Worm (Caenorhabditis elegans) whole organism, late embryonic: Measurements from ENCODE around the gene glb-14.

ENCODE experiments used
- C38D4.7 ChIP-seq: fragments of 200-800 bp; sonication (Bioruptor generic); optimal IDR thresholded peaks from 2 replicates; lab custom pipeline; 2018; ENCODE audit warnings: mild to moderate bottlenecking, missing genetic modification characterization, moderate library complexity, missing compliant biosample characterization
- ceh-22 ChIP-seq: sonication (generic microtip); optimal IDR thresholded peaks from 2 replicates; lab custom pipeline; 2017; ENCODE audit warnings: missing biosample characterization, missing genetic modification characterization
- ceh-34 ChIP-seq: sonication (generic microtip); optimal IDR thresholded peaks from 2 replicates; lab custom pipeline; 2016; ENCODE audit warnings: mild to moderate bottlenecking, missing genetic modification characterization, missing compliant biosample characterization
- ceh-9 ChIP-seq: sonication (generic microtip); optimal IDR thresholded peaks from 2 replicates; lab custom pipeline; 2016; ENCODE audit warnings: mild to moderate bottlenecking, missing genetic modification characterization, inconsistent platforms, missing compliant biosample characterization
- che-1 ChIP-seq: sonication (generic microtip); optimal IDR thresholded peaks from 2 replicates; lab custom pipeline; 2016; ENCODE audit warnings: mild to moderate bottlenecking, missing genetic modification characterization, missing compliant biosample characterization
- elt-2 ChIP-seq: sonication (generic microtip); optimal IDR thresholded peaks from 2 replicates; lab custom pipeline; 2016; ENCODE audit warnings: missing genetic modification reagents, missing genetic modification characterization, missing compliant biosample characterization
- fkh-10 ChIP-seq: fragments of 150-350 bp; optimal IDR thresholded peaks from 2 replicates; lab custom pipeline; 2014; ENCODE audit warnings: missing biosample characterization, missing genetic modification reagents, missing genetic modification characterization
- nhr-11 ChIP-seq: fragments of 150-350 bp; optimal IDR thresholded peaks from 2 replicates; lab custom pipeline; 2014; ENCODE audit warnings: missing biosample characterization, missing genetic modification characterization
- nhr-232 ChIP-seq: sonication (generic microtip); optimal IDR thresholded peaks from 2 replicates; lab custom pipeline; 2016; ENCODE audit warnings: missing genetic modification characterization, missing compliant biosample characterization
- pqm-1 ChIP-seq: sonication (generic microtip); optimal IDR thresholded peaks from 2 replicates; lab custom pipeline; 2016; ENCODE audit warnings: missing genetic modification characterization, missing compliant biosample characterization
- ref-2 ChIP-seq: sonication (generic microtip); optimal IDR thresholded peaks from 2 replicates; lab custom pipeline; 2016; ENCODE audit warnings: missing genetic modification characterization, missing compliant biosample characterization
- rnt-1 ChIP-seq: sonication (generic microtip); optimal IDR thresholded peaks from 2 replicates; lab custom pipeline; 2016; ENCODE audit warnings: missing genetic modification characterization, missing compliant biosample characterization
- sox-2 ChIP-seq: fragments of 200-800 bp; sonication (Bioruptor generic); IDR thresholded peaks from 2 replicates; pipeline ENCODE4 v1.3.6; 2022; ENCODE audit warnings: missing genetic modification reagents, missing genetic modification characterization, missing compliant biosample characterization
- tbx-2 ChIP-seq: sonication (generic microtip); optimal IDR thresholded peaks from 2 replicates; lab custom pipeline; 2016; ENCODE audit warnings: missing genetic modification characterization, missing compliant biosample characterization

DNA sequence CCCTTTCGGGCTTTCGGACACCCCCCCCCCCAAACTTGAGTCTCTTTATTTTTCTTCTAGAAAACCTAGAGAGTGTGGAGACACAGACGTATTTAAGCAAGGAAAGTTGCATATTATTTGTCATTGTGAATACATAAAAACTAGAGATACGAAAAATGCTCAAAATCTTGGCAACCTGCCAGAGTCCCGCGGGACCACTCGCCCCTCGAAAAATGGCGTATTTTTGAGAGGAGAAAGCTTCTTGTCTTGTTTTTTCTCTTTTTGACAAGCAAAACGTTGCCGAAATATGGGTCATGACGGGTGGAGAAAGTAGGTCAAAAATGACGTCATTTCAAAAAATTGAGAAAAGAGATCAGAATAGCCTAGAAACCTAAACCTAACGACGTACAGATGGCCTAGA, 24.4 kb downstream of the glb-14 start:
- TF ChIP-seq elt-2 (tag; lab: Kevin White, UChicago) (no peak), nhr-232 (no peak), nhr-11 (tag; lab: Kevin White, UChicago) (no peak), ref-2 (tag; lab: Kevin White, UChicago) (no peak), ceh-9 (tag; lab: Kevin White, UChicago) (no peak), C38D4.7 (GFP tag; lab: Kevin White, UChicago) (no peak), rnt-1 (tag; lab: Kevin White, UChicago) (no peak), sox-2 (no peak), pqm-1 (tag; lab: Kevin White, UChicago) (no peak), fkh-10 (no peak), che-1 (tag; lab: Kevin White, UChicago) (no peak), tbx-2 (tag; lab: Kevin White, UChicago) (no peak), ceh-34 (no peak), ceh-22 (tag; lab: Kevin White, UChicago) (no peak)
